Worm (Caenorhabditis elegans) whole organism, L4/young adult: Measurements from ENCODE around the gene F38B6.8.

Experiments
- W03F9.2 ChIP-seq: fragments of 150-350 bp; optimal IDR thresholded peaks from 2 replicates; lab custom pipeline; 2014; ENCODE audit warnings: missing biosample characterization, missing genetic modification characterization
- dao-5 ChIP-seq: sonication (generic microtip); optimal IDR thresholded peaks from 2 replicates; lab custom pipeline; 2016; ENCODE audit warnings: missing genotype, missing genetic modification characterization, moderate library complexity, missing compliant biosample characterization
- him-1 ChIP-seq: sonication (generic microtip); optimal IDR thresholded peaks from 2 replicates; lab custom pipeline; 2016; ENCODE audit warnings: missing genotype, missing genetic modification reagents, missing genetic modification characterization, missing compliant biosample characterization

Gene F38B6.8

ce11 chrX:6656251-6656650, 26.3 kb downstream of the F38B6.8 start:
- no peak for TF ChIP-seq him-1
- no peak for TF ChIP-seq W03F9.2 (tag; lab: Kevin White, UChicago)
- TF ChIP-seq dao-5 (tag; lab: Kevin White, UChicago), result no peak

DNA sequence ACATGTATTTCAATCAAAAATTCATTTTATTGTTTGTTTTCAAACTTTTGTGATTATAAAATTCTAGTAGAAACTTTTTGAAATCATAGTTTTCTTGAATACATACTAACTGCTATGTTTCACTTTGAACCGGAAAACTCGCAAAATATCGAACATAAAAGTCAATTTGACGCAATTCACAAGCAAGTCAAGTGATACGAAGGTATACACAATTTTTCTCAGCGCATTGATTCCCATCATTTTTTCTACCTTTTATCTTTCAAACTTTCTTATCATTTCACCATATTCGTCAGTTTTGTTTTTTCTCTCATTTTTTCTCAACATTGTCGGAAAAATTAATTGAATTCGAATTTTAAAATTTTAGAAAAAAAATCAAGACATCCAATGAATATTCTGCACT, 27.4 kb downstream of the F38B6.8 start, which contains the start of gene nhr-173:
TSS of gene nhr-173 (plus strand) at position 366 of the 400 bp plus-strand sequence.
- TF ChIP-seq dao-5 (tag; lab: Kevin White, UChicago) (no peak), W03F9.2 (tag; lab: Kevin White, UChicago) (no peak), him-1 (no peak)

DNA sequence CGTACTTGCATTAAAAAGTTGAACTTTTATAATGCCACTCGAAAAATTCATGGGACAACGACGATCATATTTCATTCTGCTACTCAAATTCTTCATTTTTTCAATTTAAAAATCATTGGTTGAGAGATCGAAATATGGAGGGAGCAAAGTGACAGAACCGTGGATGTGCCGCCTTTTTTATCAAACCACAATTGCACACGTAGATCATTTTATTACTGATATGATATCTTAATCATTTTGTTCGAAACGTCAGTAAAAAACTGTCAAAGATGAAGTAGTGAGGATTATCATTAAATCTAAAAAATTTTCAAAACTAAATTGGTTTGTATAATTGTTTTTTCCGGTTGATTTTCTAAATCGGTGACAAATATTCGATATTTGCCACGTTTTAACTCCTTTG, 28.4 kb downstream of the F38B6.8 start:
- TF ChIP-seq W03F9.2 (tag; lab: Kevin White, UChicago) (no peak), him-1 (no peak)

DNA sequence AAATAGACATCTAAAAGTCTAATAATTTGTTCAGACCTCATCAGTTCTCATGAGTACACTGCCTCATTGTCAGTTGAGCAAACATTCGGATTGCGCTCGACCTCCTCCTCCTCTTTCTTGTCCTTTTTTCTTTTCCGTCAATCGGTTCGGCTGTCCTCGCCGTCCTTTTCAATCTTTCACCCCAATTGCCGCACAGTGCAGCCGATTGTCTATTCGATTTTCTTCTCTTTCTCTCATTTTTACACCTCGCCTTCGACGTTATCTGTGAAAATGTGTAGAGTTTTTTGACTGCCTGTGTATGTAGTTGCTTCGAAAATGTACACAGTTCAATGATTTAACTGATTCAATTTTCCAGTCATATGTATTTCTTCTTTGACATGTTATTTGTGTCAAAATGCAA, 29.4 kb downstream of the F38B6.8 start:
- TF ChIP-seq him-1 (no peak), W03F9.2 (tag; lab: Kevin White, UChicago) (no peak), dao-5 (tag; lab: Kevin White, UChicago) (no peak)

- TF ChIP-seq W03F9.2 (tag; lab: Kevin White, UChicago) (no peak), him-1 (no peak), dao-5 (tag; lab: Kevin White, UChicago) (no peak)
Measured at ce11 chrX:6649573-6649972, 33.0 kb downstream of the F38B6.8 start.

ce11 chrX:6646387-6647061, 36.1 kb downstream of the F38B6.8 start:
- TF ChIP-seq dao-5 (tag; lab: Kevin White, UChicago) (no peak), him-1 (no peak), W03F9.2 (tag; lab: Kevin White, UChicago) (no peak)

ce11 chrX:6644971-6645704, 37.4 kb downstream of the F38B6.8 start, which contains the start of gene C56E10.3:
TSS of gene C56E10.3 (plus strand) at chrX:6645654.
- TF ChIP-seq him-1, result no peak
- TF ChIP-seq W03F9.2 (tag; lab: Kevin White, UChicago), result no peak
- no peak for TF ChIP-seq dao-5 (tag; lab: Kevin White, UChicago)

ce11 chrX:6642798-6643197, 39.8 kb downstream of the F38B6.8 start:
- no peak for TF ChIP-seq dao-5 (tag; lab: Kevin White, UChicago)
- no peak for TF ChIP-seq W03F9.2 (tag; lab: Kevin White, UChicago)
- no peak for TF ChIP-seq him-1

DNA sequence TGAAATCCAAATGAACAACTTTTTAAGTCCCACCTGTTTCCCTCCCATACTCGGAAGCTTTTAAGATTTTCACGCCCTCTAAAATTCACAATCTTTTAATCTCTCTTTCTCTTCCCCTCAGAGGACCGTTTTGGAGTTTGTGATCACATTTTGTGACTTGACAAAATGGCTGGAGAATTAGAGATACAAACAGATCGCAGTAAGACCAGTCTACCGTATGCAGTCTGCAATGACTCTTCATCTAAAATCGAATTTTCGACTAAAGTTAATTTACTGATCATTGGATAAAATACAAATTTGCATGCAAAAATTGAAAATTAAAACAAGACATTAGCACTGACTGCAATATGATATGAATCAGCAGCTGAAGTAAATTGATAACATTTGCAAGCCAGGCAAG, 41.1 kb downstream of the F38B6.8 start:
- TF ChIP-seq W03F9.2 (tag; lab: Kevin White, UChicago) (no peak), dao-5 (tag; lab: Kevin White, UChicago) (no peak), him-1 (no peak)

- TF ChIP-seq W03F9.2 (tag; lab: Kevin White, UChicago) (no peak), him-1 (no peak), dao-5 (tag; lab: Kevin White, UChicago) (no peak)
Measured at ce11 chrX:6640570-6641199, 41.9 kb downstream of the F38B6.8 start, which contains the start of gene nhr-120. TSS of gene nhr-120 (minus strand) at chrX:6640620.

DNA sequence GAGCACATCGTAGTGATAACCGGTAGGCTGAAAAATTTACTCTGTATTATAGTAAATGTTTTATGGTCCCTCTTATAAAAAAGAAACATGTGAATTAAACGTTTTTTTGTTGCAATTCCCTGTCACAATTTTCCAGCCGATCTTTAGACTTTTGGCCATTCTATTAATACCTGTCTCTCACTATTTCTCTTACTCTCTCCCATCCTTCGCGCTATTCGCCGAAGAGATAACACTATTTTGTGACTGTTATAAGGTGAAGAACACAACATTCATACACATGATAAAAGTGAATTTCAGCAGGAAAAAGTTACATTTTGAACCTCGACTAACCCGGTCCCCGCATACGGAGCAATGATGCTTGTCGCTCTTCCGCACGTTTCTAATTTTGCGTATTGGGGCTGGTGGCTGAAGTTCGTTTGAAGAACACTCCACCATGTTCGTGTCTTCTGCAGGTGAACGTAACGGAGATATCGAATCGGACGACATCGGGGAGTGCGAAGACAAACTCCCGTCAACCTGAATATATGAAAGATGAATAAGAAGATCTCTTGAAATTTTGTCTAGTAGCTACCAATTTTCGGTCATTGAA, 43.5 kb downstream of the F38B6.8 start:
- TF ChIP-seq him-1 (no peak), W03F9.2 (tag; lab: Kevin White, UChicago) (no peak), dao-5 (tag; lab: Kevin White, UChicago) (no peak)

- TF ChIP-seq him-1, result no peak
- no peak for TF ChIP-seq dao-5 (tag; lab: Kevin White, UChicago)
- TF ChIP-seq W03F9.2 (tag; lab: Kevin White, UChicago), result no peak
Measured at ce11 chrX:6637933-6638332, 44.6 kb downstream of the F38B6.8 start.

ce11 chrX:6635173-6635572, 47.4 kb downstream of the F38B6.8 start, which contains the start of gene aexr-1:
TSS of gene aexr-1 (minus strand) at chrX:6635273.
- no peak for TF ChIP-seq him-1
- TF ChIP-seq dao-5 (tag; lab: Kevin White, UChicago), result no peak
- TF ChIP-seq W03F9.2 (tag; lab: Kevin White, UChicago), result no peak
